Worm (Caenorhabditis elegans) whole organism, young adult: Measurements from ENCODE around the gene ndua-12.

Experiments
- C06A6.2 ChIP-seq: fragments of 200-800 bp; sonication (Bioruptor generic); conservative IDR thresholded peaks from 2 replicates; pipeline ENCODE4 v1.3.6; 2022; ENCODE audit warnings: missing genetic modification characterization, missing compliant biosample characterization
- Y67H2A.10 ChIP-seq: fragments of 200-800 bp; sonication (Bioruptor generic); conservative IDR thresholded peaks from 2 replicates; pipeline ENCODE4 v1.3.6; 2022; ENCODE audit warnings: missing genetic modification reagents, missing genetic modification characterization, missing compliant biosample characterization
- ZK185.1 ChIP-seq: sonication (generic microtip); optimal IDR thresholded peaks from 2 replicates; lab custom pipeline; 2016; ENCODE audit warnings: mild to moderate bottlenecking, missing genetic modification characterization, missing compliant biosample characterization; ENCODE audit not compliant: poor library complexity, severe bottlenecking
- ama-1 ChIP-seq, 3 experiments: fragments of 150-350 bp in 1 of 3; sonication (generic microtip) in 2 of 3; optimal IDR thresholded peaks; 2 replicates each; lab custom pipeline; 2014 to 2018; ENCODE audit warnings: missing biosample characterization in 2 of 3, missing genetic modification characterization in 2 of 3, missing genetic modification reagents in 2 of 3
- bed-1 ChIP-seq: fragments of 200-800 bp; sonication (Bioruptor generic); IDR thresholded peaks from 2 replicates; pipeline ENCODE4 v1.3.6; 2022; ENCODE audit warnings: missing genetic modification reagents, missing genetic modification characterization, missing compliant biosample characterization
- cebp-1 ChIP-seq, 2 experiments: fragments of 200-800 bp in 1 of 2; sonication (Bioruptor generic) in 1 of 2; sonication (generic microtip) in 1 of 2; IDR thresholded peaks in 1 of 2; optimal IDR thresholded peaks in 1 of 2; 2 replicates each; pipeline versions ENCODE4 v1.3.6 to Lab custom; 2017 to 2022; ENCODE audit warnings: missing compliant biosample characterization in 2 of 2, missing genetic modification characterization in 2 of 2, mild to moderate bottlenecking in 1 of 2, missing genetic modification reagents in 1 of 2, moderate library complexity in 1 of 2
- ceh-91 ChIP-seq: fragments of 200-800 bp; sonication (Bioruptor generic); IDR thresholded peaks from 2 replicates; pipeline ENCODE4 v1.3.6; 2022; ENCODE audit warnings: missing genetic modification reagents, missing genetic modification characterization, missing compliant biosample characterization
- dpl-1 ChIP-seq: fragments of 150-350 bp; optimal IDR thresholded peaks from 2 replicates; lab custom pipeline; 2014; ENCODE audit warnings: missing biosample characterization, missing genetic modification reagents, missing genetic modification characterization
- him-1 ChIP-seq: sonication (generic microtip); optimal IDR thresholded peaks from 2 replicates; lab custom pipeline; 2016; ENCODE audit warnings: missing genotype, missing genetic modification reagents, missing genetic modification characterization, missing compliant biosample characterization
- lsl-1 ChIP-seq: fragments of 200-800 bp; sonication (Bioruptor generic); optimal IDR thresholded peaks from 2 replicates; lab custom pipeline; 2018; ENCODE audit warnings: mild to moderate bottlenecking, missing genetic modification characterization, moderate library complexity, missing compliant biosample characterization
- nfya-1 ChIP-seq: sonication (generic microtip); optimal IDR thresholded peaks from 2 replicates; lab custom pipeline; 2017; ENCODE audit warnings: antibody characterized with exemption, missing compliant biosample characterization, missing genetic modification characterization, borderline replicate concordance; ENCODE audit not compliant: insufficient read depth
- repo-1 ChIP-seq: sonication (generic microtip); optimal IDR thresholded peaks from 2 replicates; lab custom pipeline; 2017; ENCODE audit warnings: mild to moderate bottlenecking, missing genetic modification characterization, missing compliant biosample characterization
- rpc-1 ChIP-seq, 2 experiments: fragments of 150-350 bp in 1 of 2; sonication (generic microtip) in 1 of 2; optimal IDR thresholded peaks; 2 replicates each; lab custom pipeline; 2014 to 2018; ENCODE audit warnings: missing biosample characterization in 1 of 2, missing genetic modification characterization in 1 of 2, missing genetic modification reagents in 1 of 2, missing genotype in 1 of 2

ce11 chrIV:2748863-2749451 is 29.3 kb upstream of the ndua-12 start:
- no peak for TF ChIP-seq lsl-1 (GFP tag; lab: Kevin White, UChicago)
- no peak for TF ChIP-seq rpc-1 (optimal IDR thresholded peaks at IDR 0.05; lab: Kevin White, UChicago)
- TF ChIP-seq rpc-1 (tag; optimal IDR thresholded peaks at IDR 0.05; lab: Kevin White, UChicago), result no peak
- no peak for TF ChIP-seq C06A6.2 (GFP tag; lab: Robert Waterston, UW)
- no peak for TF ChIP-seq nfya-1 (tag; lab: Kevin White, UChicago)
- TF ChIP-seq cebp-1 (GFP tag; IDR thresholded peaks at IDR 0.05; lab: Robert Waterston, UW), result no peak
- no peak for TF ChIP-seq cebp-1 (tag; optimal IDR thresholded peaks at IDR 0.05; lab: Kevin White, UChicago)
- no peak for TF ChIP-seq ceh-91 (GFP tag; lab: Robert Waterston, UW)
- TF ChIP-seq Y67H2A.10, result no peak
- TF ChIP-seq repo-1 (tag; lab: Kevin White, UChicago), result no peak
- no peak for TF ChIP-seq dpl-1 (GFP tag; lab: Kevin White, UChicago)
- TF ChIP-seq him-1 (tag; lab: Kevin White, UChicago), result no peak
- TF ChIP-seq ZK185.1 (tag; lab: Kevin White, UChicago), result no peak
- no peak for TF ChIP-seq ama-1 (optimal IDR thresholded peaks at IDR 0.05; lab: Kevin White, UChicago)
- TF ChIP-seq ama-1 (GFP tag; optimal IDR thresholded peaks at IDR 0.05; lab: Kevin White, UChicago), result no peak
- no peak for TF ChIP-seq bed-1 (GFP tag; lab: Robert Waterston, UW)
